Worm (Caenorhabditis elegans) whole organism, young adult: Measurements from ENCODE around the gene K12D12.4.
A peak's percentile ranks its signal among the peaks of the same experiment; 100 is the strongest.

Source experiments
- F37B4.10 ChIP-seq: fragments of 200-800 bp; sonication (Bioruptor generic); IDR thresholded peaks from 2 replicates; pipeline ENCODE4 v1.3.6; 2022; ENCODE audit warnings: missing genetic modification characterization, missing compliant biosample characterization
- attf-6 ChIP-seq: fragments of 200-800 bp; sonication (Bioruptor generic); IDR thresholded peaks from 2 replicates; pipeline ENCODE4 v1.3.6; 2022; ENCODE audit warnings: missing genetic modification reagents, missing genetic modification characterization, missing compliant biosample characterization
- ceh-27 ChIP-seq: fragments of 200-800 bp; sonication (Bioruptor generic); optimal IDR thresholded peaks from 2 replicates; lab custom pipeline; 2018; ENCODE audit warnings: mild to moderate bottlenecking, missing genetic modification characterization, moderate library complexity, missing compliant biosample characterization
- chd-7 ChIP-seq: sonication (generic microtip); optimal IDR thresholded peaks from 2 replicates; lab custom pipeline; 2016; ENCODE audit warnings: mild to moderate bottlenecking, missing genetic modification characterization, moderate library complexity, missing compliant biosample characterization
- lag-1 ChIP-seq: fragments of 200-800 bp; sonication (Bioruptor generic); IDR thresholded peaks from 2 replicates; pipeline ENCODE4 v1.3.6; 2022; ENCODE audit warnings: missing genetic modification reagents, missing genetic modification characterization, missing compliant biosample characterization
- mel-28 ChIP-seq: sonication (generic microtip); optimal IDR thresholded peaks from 2 replicates; lab custom pipeline; 2016; ENCODE audit warnings: borderline replicate concordance, mild to moderate bottlenecking, missing genetic modification characterization, missing compliant biosample characterization
- snpc-3.4 ChIP-seq: sonication (generic microtip); optimal IDR thresholded peaks from 2 replicates; lab custom pipeline; 2017; ENCODE audit warnings: missing genetic modification characterization, mild to moderate bottlenecking, missing compliant biosample characterization, antibody characterized with exemption, moderate library complexity, missing genotype, missing genetic modification reagents
- tbx-9 ChIP-seq: sonication (generic microtip); optimal IDR thresholded peaks from 2 replicates; lab custom pipeline; 2016; ENCODE audit warnings: borderline replicate concordance, missing genetic modification characterization, inconsistent platforms, missing compliant biosample characterization
- ztf-26 ChIP-seq: sonication (generic microtip); optimal IDR thresholded peaks from 2 replicates; lab custom pipeline; 2017; ENCODE audit warnings: missing genetic modification characterization, missing compliant biosample characterization

DNA sequence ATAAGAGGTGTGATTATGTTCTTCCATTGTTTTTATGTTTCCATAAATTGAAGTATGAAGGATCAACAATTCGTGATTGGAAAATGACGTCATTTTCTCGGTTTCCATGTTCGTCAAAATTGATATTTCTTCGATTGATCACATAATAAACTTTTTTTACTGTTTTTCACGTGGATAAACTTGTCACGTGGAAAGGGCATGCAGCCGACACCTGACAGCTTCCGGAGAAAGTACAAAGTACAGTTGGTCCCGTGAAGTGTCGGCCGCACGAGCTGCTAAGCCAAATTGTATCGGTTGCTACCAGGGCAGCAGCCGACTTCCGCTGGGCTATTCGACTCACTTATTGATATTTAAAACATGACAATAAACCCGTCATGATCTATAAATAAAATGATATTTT is 23.9 kb downstream of the K12D12.4 start:
- TF ChIP-seq lag-1 (GFP tag; lab: Robert Waterston, UW) = no peak
- peak; percentile 61 for TF ChIP-seq ztf-26 (tag; lab: Kevin White, UChicago)
- no peak for TF ChIP-seq tbx-9 (tag; lab: Kevin White, UChicago)
- TF ChIP-seq chd-7 (tag; lab: Kevin White, UChicago) = no peak
- TF ChIP-seq ceh-27 = no peak
- TF ChIP-seq mel-28 (tag; lab: Kevin White, UChicago) = no peak
- no peak for TF ChIP-seq attf-6 (GFP tag; lab: Robert Waterston, UW)
- TF ChIP-seq F37B4.10 (GFP tag; lab: Robert Waterston, UW) = no peak
- TF ChIP-seq snpc-3.4 = no peak
